Worm (Caenorhabditis elegans) whole organism, L4/young adult: ENCODE results near the gene Y39B6A.30.

Source experiments
- W03F9.2 ChIP-seq: fragments of 150-350 bp; optimal IDR thresholded peaks from 2 replicates; lab custom pipeline; 2014; ENCODE audit warnings: missing biosample characterization, missing genetic modification characterization
- dao-5 ChIP-seq: sonication (generic microtip); optimal IDR thresholded peaks from 2 replicates; lab custom pipeline; 2016; ENCODE audit warnings: missing genotype, missing genetic modification characterization, moderate library complexity, missing compliant biosample characterization
- him-1 ChIP-seq: sonication (generic microtip); optimal IDR thresholded peaks from 2 replicates; lab custom pipeline; 2016; ENCODE audit warnings: missing genotype, missing genetic modification reagents, missing genetic modification characterization, missing compliant biosample characterization

- TF ChIP-seq him-1 (no peak), dao-5 (tag; lab: Kevin White, UChicago) (no peak), W03F9.2 (tag; lab: Kevin White, UChicago) (no peak)
Measured at ce11 chrV:19027338-19027737, 13.0 kb downstream of the Y39B6A.30 start.
